Worm (Caenorhabditis elegans) whole organism, L4 larva: ENCODE results near the gene zfp-3.

Experiments used
- D1046.2 ChIP-seq: fragments of 200-800 bp; sonication (Bioruptor generic); IDR thresholded peaks from 2 replicates; pipeline ENCODE4 v1.3.6; 2022; ENCODE audit warnings: missing genetic modification characterization, missing compliant biosample characterization
- F10B5.3 ChIP-seq: sonication (generic microtip); optimal IDR thresholded peaks from 2 replicates; lab custom pipeline; 2016; ENCODE audit warnings: mild to moderate bottlenecking, missing genetic modification characterization, missing compliant biosample characterization
- T26A8.4 ChIP-seq: fragments of 200-800 bp; sonication (Bioruptor generic); IDR thresholded peaks from 2 replicates; pipeline ENCODE4 v1.3.6; 2022; ENCODE audit warnings: missing genetic modification characterization, missing compliant biosample characterization
- Y105C5A.15 ChIP-seq: fragments of 200-800 bp; sonication (Bioruptor generic); IDR thresholded peaks from 2 replicates; pipeline ENCODE4 v1.3.6; 2022; ENCODE audit warnings: missing genetic modification characterization, missing compliant biosample characterization
- Y48G9A.11 ChIP-seq: fragments of 200-800 bp; sonication (Bioruptor generic); IDR thresholded peaks from 2 replicates; pipeline ENCODE4 v1.3.6; 2022; ENCODE audit warnings: missing genetic modification reagents, missing genetic modification characterization, missing compliant biosample characterization
- ZK337.2 ChIP-seq: fragments of 200-800 bp; sonication (Bioruptor generic); IDR thresholded peaks from 2 replicates; pipeline ENCODE4 v1.3.6; 2022; ENCODE audit warnings: missing genetic modification reagents, missing genetic modification characterization, missing compliant biosample characterization
- aha-1 ChIP-seq: fragments of 150-350 bp; peaks from one replicate; lab custom pipeline; 2014; ENCODE audit warnings: missing biosample characterization, missing genetic modification characterization
- ceh-82 ChIP-seq: sonication (generic microtip); optimal IDR thresholded peaks from 2 replicates; lab custom pipeline; 2017; ENCODE audit warnings: missing biosample characterization, missing genetic modification characterization
- ces-1 ChIP-seq: fragments of 150-350 bp; sonication (generic microtip); optimal IDR thresholded peaks from 4 replicates; lab custom pipeline; 2014; ENCODE audit warnings: missing biosample characterization, missing genetic modification reagents, missing genetic modification characterization
- daf-16 ChIP-seq, 3 experiments: sonication (generic microtip); optimal IDR thresholded peaks; 2 replicates each; lab custom pipeline; 2016 to 2017; ENCODE audit warnings: missing genetic modification characterization in 3 of 3, missing genetic modification reagents in 3 of 3, mild to moderate bottlenecking in 2 of 3, missing compliant biosample characterization in 2 of 3, missing biosample characterization in 1 of 3, moderate library complexity in 1 of 3
- daf-19 ChIP-seq: fragments of 200-800 bp; sonication (Bioruptor generic); conservative IDR thresholded peaks from 2 replicates; pipeline ENCODE4 v1.3.6; 2022; ENCODE audit warnings: missing genetic modification characterization, missing compliant biosample characterization
- daf-8 ChIP-seq: fragments of 200-800 bp; sonication (Bioruptor generic); IDR thresholded peaks from 2 replicates; pipeline ENCODE4 v1.3.6; 2022; ENCODE audit warnings: missing genetic modification characterization, missing compliant biosample characterization
- dmd-6 ChIP-seq: fragments of 200-800 bp; sonication (Bioruptor generic); IDR thresholded peaks from 2 replicates; pipeline ENCODE4 v1.3.6; 2022; ENCODE audit warnings: missing genetic modification reagents, missing genetic modification characterization, missing compliant biosample characterization
- dmd-8 ChIP-seq: fragments of 200-800 bp; sonication (Bioruptor generic); IDR thresholded peaks from 2 replicates; pipeline ENCODE4 v1.3.6; 2022; ENCODE audit warnings: missing genetic modification characterization, missing compliant biosample characterization
- dpl-1 ChIP-seq: fragments of 150-350 bp; optimal IDR thresholded peaks from 2 replicates; lab custom pipeline; 2014; ENCODE audit warnings: missing biosample characterization, missing genetic modification reagents, missing genetic modification characterization
- dve-1 ChIP-seq: sonication (generic microtip); optimal IDR thresholded peaks from 2 replicates; lab custom pipeline; 2017; ENCODE audit warnings: antibody characterized with exemption, mild to moderate bottlenecking, missing genetic modification characterization, missing compliant biosample characterization; ENCODE audit not compliant: insufficient read depth
- egl-43 ChIP-seq: fragments of 200-800 bp; sonication (Bioruptor generic); IDR thresholded peaks from 2 replicates; pipeline ENCODE4 v1.3.6; 2022; ENCODE audit warnings: missing genetic modification reagents, missing genetic modification characterization, missing compliant biosample characterization
- hlh-11 ChIP-seq: fragments of 200-800 bp; sonication (Bioruptor generic); optimal IDR thresholded peaks from 2 replicates; lab custom pipeline; 2018; ENCODE audit warnings: mild to moderate bottlenecking, missing genetic modification characterization, missing compliant biosample characterization
- hlh-30 ChIP-seq: sonication (generic microtip); optimal IDR thresholded peaks from 2 replicates; lab custom pipeline; 2017; ENCODE audit warnings: antibody characterized with exemption, mild to moderate bottlenecking, missing genetic modification characterization, missing compliant biosample characterization; ENCODE audit not compliant: insufficient read depth
- hmg-1.1 ChIP-seq: fragments of 200-800 bp; sonication (Bioruptor generic); IDR thresholded peaks from 2 replicates; pipeline ENCODE4 v1.3.6; 2022; ENCODE audit warnings: missing genetic modification reagents, missing genetic modification characterization, missing compliant biosample characterization
- lin-15B ChIP-seq: fragments of 150-350 bp; sonication (generic microtip); optimal IDR thresholded peaks from 3 replicates; lab custom pipeline; 2014; ENCODE audit warnings: missing biosample characterization, missing genetic modification characterization
- lin-29 ChIP-seq: fragments of 200-800 bp; sonication (Bioruptor generic); IDR thresholded peaks from 2 replicates; pipeline ENCODE4 v1.3.6; 2022; ENCODE audit warnings: missing genetic modification reagents, missing genetic modification characterization, missing compliant biosample characterization
- lin-38 ChIP-seq: fragments of 200-800 bp; sonication (Bioruptor generic); IDR thresholded peaks from 2 replicates; pipeline ENCODE4 v1.3.6; 2022; ENCODE audit warnings: missing genetic modification reagents, missing genetic modification characterization, missing compliant biosample characterization
- lsy-2 ChIP-seq, 2 experiments: fragments of 150-350 bp in 1 of 2; sonication (generic microtip) in 1 of 2; optimal IDR thresholded peaks; 2 replicates each; lab custom pipeline; 2014 to 2017; ENCODE audit warnings: missing biosample characterization in 2 of 2, missing genetic modification characterization in 2 of 2
- madf-5 ChIP-seq, 2 experiments: fragments of 200-800 bp; sonication (Bioruptor generic); IDR thresholded peaks; 2 replicates each; pipeline ENCODE4 v1.3.6; 2022; ENCODE audit warnings: missing compliant biosample characterization in 2 of 2, missing genetic modification characterization in 2 of 2
- mdl-1 ChIP-seq, 2 experiments: fragments of 150-350 bp in 1 of 2; sonication (generic microtip) in 1 of 2; optimal IDR thresholded peaks; 2 replicates each; lab custom pipeline; 2014 to 2017; ENCODE audit warnings: missing biosample characterization in 2 of 2, missing genetic modification characterization in 2 of 2
- mep-1 ChIP-seq: fragments of 150-350 bp; sonication (generic microtip); optimal IDR thresholded peaks from 3 replicates; lab custom pipeline; 2014; ENCODE audit warnings: missing biosample characterization, missing genetic modification characterization
- mes-2 ChIP-seq: sonication (generic microtip); optimal IDR thresholded peaks from 2 replicates; lab custom pipeline; 2016; ENCODE audit warnings: missing genotype, mild to moderate bottlenecking, missing genetic modification characterization, missing compliant biosample characterization; ENCODE audit not compliant: poor library complexity, severe bottlenecking
- mxl-3 ChIP-seq: fragments of 200-800 bp; sonication (Bioruptor generic); optimal IDR thresholded peaks from 2 replicates; lab custom pipeline; 2018; ENCODE audit warnings: mild to moderate bottlenecking, missing genetic modification characterization, missing compliant biosample characterization
- nhr-102 ChIP-seq: sonication (generic microtip); optimal IDR thresholded peaks from 2 replicates; lab custom pipeline; 2016; ENCODE audit warnings: mild to moderate bottlenecking, missing genetic modification characterization, moderate library complexity, missing compliant biosample characterization
- nhr-11 ChIP-seq: fragments of 150-350 bp; optimal IDR thresholded peaks from 2 replicates; lab custom pipeline; 2014; ENCODE audit warnings: missing biosample characterization, missing genetic modification characterization
- nhr-111 ChIP-seq: fragments of 200-800 bp; sonication (Bioruptor generic); optimal IDR thresholded peaks from 2 replicates; lab custom pipeline; 2018; ENCODE audit warnings: mild to moderate bottlenecking, missing genetic modification characterization, missing compliant biosample characterization
- nhr-25 ChIP-seq: sonication (generic microtip); optimal IDR thresholded peaks from 2 replicates; lab custom pipeline; 2017; ENCODE audit warnings: missing genetic modification characterization, mild to moderate bottlenecking, missing compliant biosample characterization, antibody characterized with exemption, moderate library complexity, borderline replicate concordance; ENCODE audit not compliant: insufficient read depth
- nhr-28 ChIP-seq: fragments of 150-350 bp; optimal IDR thresholded peaks from 2 replicates; lab custom pipeline; 2014; ENCODE audit warnings: missing biosample characterization, missing genetic modification characterization
- nhr-42 ChIP-seq: fragments of 200-800 bp; sonication (Bioruptor generic); IDR thresholded peaks from 2 replicates; pipeline ENCODE4 v1.3.6; 2022; ENCODE audit warnings: missing genetic modification characterization, missing compliant biosample characterization
- nhr-6 ChIP-seq: fragments of 150-350 bp; optimal IDR thresholded peaks from 2 replicates; lab custom pipeline; 2014; ENCODE audit warnings: missing biosample characterization, missing genetic modification characterization
- nhr-77 ChIP-seq: fragments of 150-350 bp; optimal IDR thresholded peaks from 2 replicates; lab custom pipeline; 2014; ENCODE audit warnings: missing biosample characterization, missing genetic modification characterization
- php-3 ChIP-seq: fragments of 200-800 bp; sonication (Bioruptor generic); IDR thresholded peaks from 2 replicates; pipeline ENCODE4 v1.3.6; 2022; ENCODE audit warnings: missing genetic modification reagents, missing genetic modification characterization, missing compliant biosample characterization
- set-16 ChIP-seq: fragments of 200-800 bp; sonication (Bioruptor generic); IDR thresholded peaks from 2 replicates; pipeline ENCODE4 v1.3.6; 2022; ENCODE audit warnings: missing genetic modification reagents, missing genetic modification characterization, missing compliant biosample characterization
- snpc-1.2 ChIP-seq: fragments of 200-800 bp; sonication (Bioruptor generic); IDR thresholded peaks from 2 replicates; pipeline ENCODE4 v1.3.6; 2022; ENCODE audit warnings: missing genetic modification reagents, missing genetic modification characterization, missing compliant biosample characterization
- snpc-4 ChIP-seq: fragments of 150-350 bp; optimal IDR thresholded peaks from 2 replicates; lab custom pipeline; 2014; ENCODE audit warnings: missing biosample characterization, missing genetic modification characterization
- unc-62 ChIP-seq, 3 experiments: fragments of 150-350 bp in 1 of 3; sonication (generic microtip); optimal IDR thresholded peaks in 2 of 3; peaks in 1 of 3; 1 replicate in 1 of 3; 2 replicates in 2 of 3; lab custom pipeline; 2014 to 2017; ENCODE audit warnings: missing biosample characterization in 3 of 3, missing genetic modification characterization in 3 of 3, missing genetic modification reagents in 3 of 3, missing genotype in 1 of 3
- zip-11 ChIP-seq: fragments of 200-800 bp; sonication (Bioruptor generic); IDR thresholded peaks from 2 replicates; pipeline ENCODE4 v1.3.6; 2022; ENCODE audit warnings: missing genetic modification characterization, missing compliant biosample characterization
- zip-2 ChIP-seq: fragments of 150-350 bp; optimal IDR thresholded peaks from 2 replicates; lab custom pipeline; 2014; ENCODE audit warnings: missing biosample characterization, missing genetic modification characterization

zfp-3 gene

ce11 chrX:1451816-1452602 lies 5.6 kb upstream of the zfp-3 start (continued):
- TF ChIP-seq dmd-8 (GFP tag; lab: Robert Waterston, UW) (no peak), mep-1 (peak; percentile 36), Y105C5A.15 (no peak), lsy-2 (tag; optimal IDR thresholded peaks at IDR 0.05; lab: Kevin White, UChicago) (peak in 1 of 2 experiments; percentile 43), D1046.2 (GFP tag; lab: Robert Waterston, UW) (0 out of 2 replicates have a peak, but pooled peaks have one; percentile 35), aha-1 (tag; lab: Kevin White, UChicago) (peak; percentile 75), nhr-102 (tag; lab: Kevin White, UChicago) (no peak), T26A8.4 (GFP tag; lab: Robert Waterston, UW) (peak; percentile 22)

ce11 chrX:1451240-1451639 lies 4.8 kb upstream of the zfp-3 start:
- TF ChIP-seq set-16 (GFP tag; lab: Robert Waterston, UW) (peak; percentile 93), mdl-1 (tag; optimal IDR thresholded peaks at IDR 0.05; lab: Kevin White, UChicago) (no peak), ces-1 (GFP tag; lab: Kevin White, UChicago) (no peak), dve-1 (tag; lab: Kevin White, UChicago) (no peak), egl-43 (GFP tag; lab: Robert Waterston, UW) (no peak; the same call in 1 of the 2 replicates)

ce11 chrX:1450352-1450818 lies 3.9 kb upstream of the zfp-3 start, which contains the start of gene W05H7.1:
Gene W05H7.1, plus strand, starts transcription at chrX:1450768.
- TF ChIP-seq mep-1 (peak; percentile 62), dve-1 (tag; lab: Kevin White, UChicago) (peak; percentile 59), mxl-3 (GFP tag; lab: Kevin White, UChicago) (peak; percentile 56), nhr-28 (peak; percentile 41), hmg-1.1 (GFP tag; lab: Robert Waterston, UW) (peak; percentile 61), nhr-111 (GFP tag; lab: Kevin White, UChicago) (no peak), ZK337.2 (no peak), nhr-6 (tag; lab: Kevin White, UChicago) (peak; percentile 54), daf-19 (GFP tag; lab: Robert Waterston, UW) (no peak), hlh-30 (tag; lab: Kevin White, UChicago) (peak; percentile 57), nhr-11 (tag; lab: Kevin White, UChicago) (peak; percentile 22), dmd-6 (GFP tag; lab: Robert Waterston, UW) (no peak), php-3 (GFP tag; lab: Robert Waterston, UW) (no peak), Y48G9A.11 (GFP tag; lab: Robert Waterston, UW) (no peak), snpc-4 (no peak), dpl-1 (GFP tag; lab: Kevin White, UChicago) (no peak), lsy-2 (tag; optimal IDR thresholded peaks at IDR 0.05; lab: Kevin White, UChicago) (peak in 1 of 2 experiments; percentile 56), nhr-42 (GFP tag; lab: Robert Waterston, UW) (no peak), nhr-77 (tag; lab: Kevin White, UChicago) (no peak), nhr-25 (no peak), snpc-1.2 (GFP tag; lab: Robert Waterston, UW) (no peak), lin-38 (GFP tag; lab: Robert Waterston, UW) (peak; percentile 38), mdl-1 (tag; optimal IDR thresholded peaks at IDR 0.05; lab: Kevin White, UChicago) (peak in 1 of 2 experiments; percentile 18), lin-15B (tag; lab: Kevin White, UChicago) (no peak), lin-29 (GFP tag; lab: Robert Waterston, UW) (no peak), F10B5.3 (tag; lab: Kevin White, UChicago) (no peak), mes-2 (tag; lab: Kevin White, UChicago) (peak; percentile 55), unc-62 (GFP tag; optimal IDR thresholded peaks at IDR 0.05 in 1 of 2; lab: Kevin White, UChicago) (peak in 1 of 2 experiments; percentile 98), unc-62 (tag; optimal IDR thresholded peaks at IDR 0.05; lab: Kevin White, UChicago) (no peak), zip-11 (no peak), madf-5 (GFP tag; IDR thresholded peaks at IDR 0.05; lab: Robert Waterston, UW) (no peak), daf-8 (GFP tag; lab: Robert Waterston, UW) (no peak), daf-16 (GFP tag; optimal IDR thresholded peaks at IDR 0.05; lab: Kevin White, UChicago) (no peak), daf-16 (tag; optimal IDR thresholded peaks at IDR 0.05; lab: Kevin White, UChicago) (peak; percentile 14), zip-2 (tag; lab: Kevin White, UChicago) (no peak), ceh-82 (tag; lab: Kevin White, UChicago) (no peak), hlh-11 (tag; lab: Kevin White, UChicago) (peak; percentile 9), aha-1 (tag; lab: Kevin White, UChicago) (peak; percentile 94)
